Worm (Caenorhabditis elegans): ENCODE measurements around the gene mrpl-18.

- TF ChIP-seq flt-1 (GFP tag; IDR thresholded peaks at IDR 0.05) (no peak), ztf-23 (GFP tag; IDR thresholded peaks at IDR 0.05) (no peak), ztf-29 (GFP tag; IDR thresholded peaks at IDR 0.05) (no peak), klf-2 (GFP tag; conservative IDR thresholded peaks at IDR 0.05) (no peak), med-1 (GFP tag; optimal IDR thresholded peaks at IDR 0.05; ENCODE audit: insufficient read depth) (no peak), T22C8.4 (GFP tag; IDR thresholded peaks at IDR 0.05) (no peak), tab-1 (GFP tag; IDR thresholded peaks at IDR 0.05) (no peak), ref-1 (GFP tag; conservative IDR thresholded peaks at IDR 0.05) (no peak)
These were observed 2.6 kb upstream of the mrpl-18 start for ce11 chrIII:8142217-8142616.

All from whole organism, midembryonic.